Fruit fly (Drosophila melanogaster): ENCODE measurements around the gene Drsl6.
A peak's percentile ranks its signal among the peaks of the same experiment; 100 is the strongest.

Drsl6 gene

dm6 chr3L:3380225-3381043 is 44.2 kb upstream of the Drsl6 start (continued):
- no peak for TF ChIP-seq Hr83 (GFP tag; optimal IDR thresholded peaks at IDR 0.05; ENCODE audit: poor library complexity, severe bottlenecking)
- TF ChIP-seq dmrt93B (GFP tag; optimal IDR thresholded peaks at IDR 0.05) = no peak
- TF ChIP-seq ey (GFP tag; optimal IDR thresholded peaks at IDR 0.05) = no peak
- TF ChIP-seq sage (GFP tag; optimal IDR thresholded peaks at IDR 0.05) = no peak
- no peak for TF ChIP-seq GATAd (GFP tag; optimal IDR thresholded peaks at IDR 0.05)
- no peak for TF ChIP-seq Hr78 (GFP tag; optimal IDR thresholded peaks at IDR 0.05)
- no peak for TF ChIP-seq lola (GFP tag; optimal IDR thresholded peaks at IDR 0.05)
- no peak for TF ChIP-seq Vsx2 (GFP tag; optimal IDR thresholded peaks at IDR 0.05; ENCODE audit: partially characterized antibody)
- TF ChIP-seq Dfd (GFP tag; optimal IDR thresholded peaks at IDR 0.05) = no peak
- peak in 1 of 2 experiments; percentile 9 for TF ChIP-seq foxo (GFP tag; optimal IDR thresholded peaks at IDR 0.05)

dm6 chr3L:3377965-3378292 is 41.7 kb upstream of the Drsl6 start, which contains the start of gene Ids:
Ids (plus strand) TSS chr3L:3378268.
- TF ChIP-seq Vsx2 (GFP tag; optimal IDR thresholded peaks at IDR 0.05; ENCODE audit: partially characterized antibody) (no peak), jim (GFP tag; optimal IDR thresholded peaks at IDR 0.05) (no peak), CG9705 (GFP tag; optimal IDR thresholded peaks at IDR 0.05) (no peak), CG32264 (GFP tag; optimal IDR thresholded peaks at IDR 0.05) (peak; percentile 67), lola (GFP tag; optimal IDR thresholded peaks at IDR 0.05) (no peak), sage (GFP tag; optimal IDR thresholded peaks at IDR 0.05) (peak; percentile 29), dsf (GFP tag; optimal IDR thresholded peaks at IDR 0.05; ENCODE audit: borderline replicate concordance) (no peak), rgr (GFP tag; optimal IDR thresholded peaks at IDR 0.05) (peak; percentile 87), dl (GFP tag; optimal IDR thresholded peaks at IDR 0.05; ENCODE audit: insufficient read depth in 1 of 2, partially characterized antibody in 2 of 2) (no peak), br (GFP tag; optimal IDR thresholded peaks at IDR 0.05) (peak; percentile 75), OdsH (GFP tag; optimal IDR thresholded peaks at IDR 0.05) (peak; percentile 84), Abd-B (GFP tag; optimal IDR thresholded peaks at IDR 0.05) (no peak), sv (GFP tag; optimal IDR thresholded peaks at IDR 0.05) (peak; percentile 15), pan (optimal IDR thresholded peaks at IDR 0.05) (no peak), psq (GFP tag; optimal IDR thresholded peaks at IDR 0.05) (peak; percentile 71), foxo (GFP tag; optimal IDR thresholded peaks at IDR 0.05) (peak; percentile 44 to 85), usp (GFP tag; optimal IDR thresholded peaks at IDR 0.05) (no peak), Dif (GFP tag; optimal IDR thresholded peaks at IDR 0.05; ENCODE audit: partially characterized antibody) (no peak), woc (GFP tag; optimal IDR thresholded peaks at IDR 0.05) (peak; percentile 50), Sp1 (GFP tag; optimal IDR thresholded peaks at IDR 0.05) (peak; percentile 65), GATAd (GFP tag; optimal IDR thresholded peaks at IDR 0.05) (no peak), HLH106 (tag; optimal IDR thresholded peaks at IDR 0.05) (peak; percentile 75), tai (GFP tag; optimal IDR thresholded peaks at IDR 0.05) (no peak), brk (GFP tag; optimal IDR thresholded peaks at IDR 0.05) (no peak), dmrt93B (GFP tag; optimal IDR thresholded peaks at IDR 0.05) (no peak), Myc (optimal IDR thresholded peaks at IDR 0.05) (no peak), Hnf4 (GFP tag; optimal IDR thresholded peaks at IDR 0.05) (peak; percentile 78), ey (GFP tag; optimal IDR thresholded peaks at IDR 0.05) (peak; percentile 82), h (GFP tag; optimal IDR thresholded peaks at IDR 0.05) (peak; percentile 82), Hr78 (GFP tag; optimal IDR thresholded peaks at IDR 0.05) (no peak), fru (GFP tag; optimal IDR thresholded peaks at IDR 0.05) (peak; percentile 83), Rel (GFP tag; optimal IDR thresholded peaks at IDR 0.05) (no peak), Rel (tag; optimal IDR thresholded peaks at IDR 0.05) (no peak), Jra (GFP tag; optimal IDR thresholded peaks at IDR 0.05) (no peak)

- no peak for TF ChIP-seq Rel (GFP tag; optimal IDR thresholded peaks at IDR 0.05)
- peak; percentile 78 for TF ChIP-seq Rel (tag; optimal IDR thresholded peaks at IDR 0.05)
- no peak for TF ChIP-seq tai (GFP tag; optimal IDR thresholded peaks at IDR 0.05)
Measured at dm6 chr3L:3377247-3377964, 41.2 kb upstream of the Drsl6 start.
